Worm (Caenorhabditis elegans) whole organism, young adult: ENCODE measurements around the gene abi-1.

Experiments used
- ama-1 ChIP-seq, 3 experiments: fragments of 150-350 bp in 1 of 3; sonication (generic microtip) in 2 of 3; optimal IDR thresholded peaks; 2 replicates each; lab custom pipeline; 2014 to 2018; ENCODE audit warnings: missing biosample characterization in 2 of 3, missing genetic modification characterization in 2 of 3, missing genetic modification reagents in 2 of 3
- attf-5 ChIP-seq: fragments of 200-800 bp; sonication (Bioruptor generic); optimal IDR thresholded peaks from 2 replicates; lab custom pipeline; 2018; ENCODE audit warnings: mild to moderate bottlenecking, missing genetic modification characterization, missing compliant biosample characterization
- dpff-1 ChIP-seq: sonication (generic microtip); optimal IDR thresholded peaks from 2 replicates; lab custom pipeline; 2017; ENCODE audit warnings: mild to moderate bottlenecking, missing genetic modification characterization, missing compliant biosample characterization
- egl-18 ChIP-seq: fragments of 200-800 bp; sonication (Bioruptor generic); IDR thresholded peaks from 2 replicates; pipeline ENCODE4 v1.3.6; 2022; ENCODE audit warnings: missing genetic modification reagents, missing genetic modification characterization, missing compliant biosample characterization
- ets-4 ChIP-seq: fragments of 200-800 bp; sonication (Bioruptor generic); optimal IDR thresholded peaks from 2 replicates; lab custom pipeline; 2018; ENCODE audit warnings: mild to moderate bottlenecking, missing genetic modification characterization, missing compliant biosample characterization
- him-1 ChIP-seq: sonication (generic microtip); optimal IDR thresholded peaks from 2 replicates; lab custom pipeline; 2016; ENCODE audit warnings: missing genotype, missing genetic modification reagents, missing genetic modification characterization, missing compliant biosample characterization
- lin-35 ChIP-seq, 3 experiments: fragments of 150-350 bp in 2 of 3; sonication (generic microtip) in 1 of 3; optimal IDR thresholded peaks; 2 replicates each; lab custom pipeline; 2014 to 2018; ENCODE audit warnings: missing biosample characterization in 3 of 3, missing genetic modification characterization in 3 of 3, missing genetic modification reagents in 3 of 3
- snpc-4 ChIP-seq, 5 experiments: fragments of 150-350 bp in 1 of 5; sonication (generic microtip) in 4 of 5; optimal IDR thresholded peaks; 2 replicates each; lab custom pipeline; 2014 to 2018; ENCODE audit warnings: missing genetic modification characterization in 5 of 5, missing biosample characterization in 3 of 5, antibody characterized with exemption in 2 of 5, mild to moderate bottlenecking in 2 of 5, missing compliant biosample characterization in 2 of 5, missing genotype in 2 of 5, moderate library complexity in 2 of 5, missing genetic modification reagents in 1 of 5
- tbx-9 ChIP-seq: sonication (generic microtip); optimal IDR thresholded peaks from 2 replicates; lab custom pipeline; 2016; ENCODE audit warnings: borderline replicate concordance, missing genetic modification characterization, inconsistent platforms, missing compliant biosample characterization
- xnd-1 ChIP-seq: sonication (generic microtip); optimal IDR thresholded peaks from 2 replicates; lab custom pipeline; 2016; ENCODE audit warnings: missing genotype, missing genetic modification reagents, missing genetic modification characterization, missing compliant biosample characterization
- zim-3 ChIP-seq: sonication (generic microtip); optimal IDR thresholded peaks from 2 replicates; lab custom pipeline; 2017; ENCODE audit warnings: mild to moderate bottlenecking, missing genetic modification characterization, moderate library complexity, missing compliant biosample characterization
- ztf-3 ChIP-seq: fragments of 200-800 bp; sonication (Bioruptor generic); optimal IDR thresholded peaks from 2 replicates; lab custom pipeline; 2018; ENCODE audit warnings: mild to moderate bottlenecking, missing genetic modification characterization, missing compliant biosample characterization

- TF ChIP-seq ama-1 (optimal IDR thresholded peaks at IDR 0.05; lab: Kevin White, UChicago): no peak
- no peak for TF ChIP-seq ama-1 (GFP tag; optimal IDR thresholded peaks at IDR 0.05; lab: Kevin White, UChicago)
- no peak for TF ChIP-seq zim-3 (tag; lab: Kevin White, UChicago)
- TF ChIP-seq ztf-3 (GFP tag; lab: Kevin White, UChicago): no peak
- TF ChIP-seq tbx-9 (tag; lab: Kevin White, UChicago): no peak
- no peak for TF ChIP-seq lin-35 (GFP tag; optimal IDR thresholded peaks at IDR 0.05; lab: Kevin White, UChicago)
- TF ChIP-seq ets-4: no peak
- TF ChIP-seq attf-5 (GFP tag; lab: Kevin White, UChicago): no peak
- TF ChIP-seq snpc-4 (GFP tag; optimal IDR thresholded peaks at IDR 0.05; lab: Kevin White, UChicago): no peak
- TF ChIP-seq snpc-4 (tag; optimal IDR thresholded peaks at IDR 0.05; lab: Kevin White, UChicago): no peak
- no peak for TF ChIP-seq egl-18
- no peak for TF ChIP-seq dpff-1 (tag; lab: Kevin White, UChicago)
- TF ChIP-seq xnd-1 (tag; lab: Kevin White, UChicago): no peak
- TF ChIP-seq him-1 (tag; lab: Kevin White, UChicago): no peak
Measured at ce11 chrIII:5674196-5674595, 18.3 kb downstream of the abi-1 start.
